Worm (Caenorhabditis elegans): ENCODE results near the gene B0507.3.

Gene B0507.3

ce11 chrV:8785526-8785925, 16.8 kb downstream of the B0507.3 start (continued):
- TF ChIP-seq daf-16 (GFP tag; optimal IDR thresholded peaks at IDR 0.05) (no peak), daf-16 (tag; optimal IDR thresholded peaks at IDR 0.05) (peak; percentile 14), mdt-29 (GFP tag; IDR thresholded peaks at IDR 0.05) (no peak), spr-1 (tag; optimal IDR thresholded peaks at IDR 0.05) (no peak), F26F4.8 (GFP tag; conservative IDR thresholded peaks at IDR 0.05) (no peak), snpc-1.2 (GFP tag; IDR thresholded peaks at IDR 0.05) (no peak), rbr-2 (tag; optimal IDR thresholded peaks at IDR 0.05) (peak; percentile 10), unc-39 (tag; optimal IDR thresholded peaks at IDR 0.05) (no peak), gei-8 (GFP tag; optimal IDR thresholded peaks at IDR 0.05) (peak; percentile 22), nhr-42 (GFP tag; IDR thresholded peaks at IDR 0.05) (no peak), pha-4 (GFP tag; IDR thresholded peaks at IDR 0.05) (no peak), pha-4 (tag; optimal IDR thresholded peaks at IDR 0.05) (no peak), Y48G9A.11 (GFP tag; IDR thresholded peaks at IDR 0.05) (no peak), daf-8 (GFP tag; IDR thresholded peaks at IDR 0.05) (no peak), ceh-32 (tag; optimal IDR thresholded peaks at IDR 0.05; ENCODE audit: poor library complexity) (no peak), lir-3 (tag; optimal IDR thresholded peaks at IDR 0.05) (no peak), aly-2 (tag; optimal IDR thresholded peaks at IDR 0.05) (no peak), nhr-48 (tag; optimal IDR thresholded peaks at IDR 0.05) (no peak), T20F7.1 (GFP tag; optimal IDR thresholded peaks at IDR 0.05) (no peak), daf-12 (tag; optimal IDR thresholded peaks at IDR 0.05) (no peak), Y5F2A.4 (GFP tag; optimal IDR thresholded peaks at IDR 0.05) (no peak), mxl-2 (GFP tag; conservative IDR thresholded peaks at IDR 0.05) (no peak), zip-2 (tag; optimal IDR thresholded peaks at IDR 0.05) (no peak), zfp-3 (GFP tag; conservative IDR thresholded peaks at IDR 0.05) (0 out of 2 replicates have a peak, but pooled peaks have one; percentile 39), spr-3 (GFP tag; optimal IDR thresholded peaks at IDR 0.05) (no peak), nhr-237 (tag; optimal IDR thresholded peaks at IDR 0.05) (no peak), vab-7 (GFP tag; IDR thresholded peaks at IDR 0.05) (no peak), daf-19 (GFP tag; conservative IDR thresholded peaks at IDR 0.05) (no peak), hmg-1.1 (GFP tag; IDR thresholded peaks at IDR 0.05) (peak; percentile 73), aha-1 (tag) (no peak), jun-1 (tag; optimal IDR thresholded peaks at IDR 0.05) (no peak), lim-7 (GFP tag; IDR thresholded peaks at IDR 0.05) (0 out of 2 replicates have a peak, but pooled peaks have one; percentile 28), dpl-1 (GFP tag; optimal IDR thresholded peaks at IDR 0.05) (no peak), madf-9 (GFP tag; conservative IDR thresholded peaks at IDR 0.05) (0 out of 2 replicates have a peak, but pooled peaks have one; percentile 29), hif-1 (tag; optimal IDR thresholded peaks at IDR 0.05) (peak in 1 of 2 experiments; percentile 23), zag-1 (tag; optimal IDR thresholded peaks at IDR 0.05) (no peak), ama-1 (optimal IDR thresholded peaks at IDR 0.05) (no peak), ZK546.5 (tag; optimal IDR thresholded peaks at IDR 0.05) (no peak), dmd-6 (GFP tag; IDR thresholded peaks at IDR 0.05) (peak; percentile 18; the same call in 1 of the 2 replicates), nhr-41 (GFP tag; IDR thresholded peaks at IDR 0.05) (peak; percentile 65; the same call in 1 of the 2 replicates), unc-62 (GFP tag; optimal IDR thresholded peaks at IDR 0.05 in 1 of 2) (peak in 1 of 2 experiments; percentile 25), unc-62 (tag; optimal IDR thresholded peaks at IDR 0.05) (no peak), madf-5 (GFP tag; IDR thresholded peaks at IDR 0.05) (no peak), fkh-10 (GFP tag; optimal IDR thresholded peaks at IDR 0.05) (no peak), fos-1 (tag; optimal IDR thresholded peaks at IDR 0.05) (no peak), T26A8.4 (GFP tag; IDR thresholded peaks at IDR 0.05) (no peak), php-3 (GFP tag; IDR thresholded peaks at IDR 0.05) (0 out of 2 replicates have a peak, but pooled peaks have one; percentile 29), lin-38 (GFP tag; IDR thresholded peaks at IDR 0.05) (no peak), F37D6.2 (tag; optimal IDR thresholded peaks at IDR 0.05) (no peak), lin-1 (GFP tag; IDR thresholded peaks at IDR 0.05) (no peak), hlh-30 (tag; optimal IDR thresholded peaks at IDR 0.05; ENCODE audit: insufficient read depth) (peak; percentile 56), dve-1 (tag; optimal IDR thresholded peaks at IDR 0.05; ENCODE audit: insufficient read depth) (peak; percentile 70)
